Worm (Caenorhabditis elegans) whole organism, L4 larva: Measurements from ENCODE around the gene mps-4.

ENCODE experiments used
- F44E2.7 ChIP-seq: fragments of 200-800 bp; sonication (Bioruptor generic); IDR thresholded peaks from 2 replicates; pipeline ENCODE4 v2.1.2; 2022; ENCODE audit warnings: missing genetic modification characterization, missing compliant biosample characterization
- lin-15B ChIP-seq: fragments of 150-350 bp; sonication (generic microtip); optimal IDR thresholded peaks from 3 replicates; lab custom pipeline; 2014; ENCODE audit warnings: missing biosample characterization, missing genetic modification characterization
- nhr-11 ChIP-seq: fragments of 150-350 bp; optimal IDR thresholded peaks from 2 replicates; lab custom pipeline; 2014; ENCODE audit warnings: missing biosample characterization, missing genetic modification characterization

ce11 chrIII:8242809-8243208, 28.8 kb downstream of the mps-4 start, which contains the start of gene C02F5.12:
- TF ChIP-seq nhr-11 (tag; lab: Kevin White, UChicago) (peak; percentile 48), F44E2.7 (no peak), lin-15B (tag; lab: Kevin White, UChicago) (no peak)
